Worm (Caenorhabditis elegans): ENCODE results near the gene let-23.

The let-23 gene

ce11 chrII:9211684-9212083 is 14.4 kb downstream of the let-23 start (continued):
- peak; percentile 80 for TF ChIP-seq Y48G9A.11 (GFP tag; IDR thresholded peaks at IDR 0.05)

- TF ChIP-seq nhr-102 (tag; optimal IDR thresholded peaks at IDR 0.05) (no peak), ceh-62 (tag; optimal IDR thresholded peaks at IDR 0.05) (no peak), lin-39 (tag; optimal IDR thresholded peaks at IDR 0.05) (no peak), zip-2 (tag; optimal IDR thresholded peaks at IDR 0.05) (no peak), mdl-1 (tag; optimal IDR thresholded peaks at IDR 0.05) (no peak), lin-38 (GFP tag; IDR thresholded peaks at IDR 0.05) (peak; percentile 38; the same call in 1 of the 2 replicates), unc-130 (GFP tag; optimal IDR thresholded peaks at IDR 0.05) (peak; percentile 35), hlh-30 (tag; optimal IDR thresholded peaks at IDR 0.05; ENCODE audit: insufficient read depth) (no peak), Y48G9A.11 (GFP tag; IDR thresholded peaks at IDR 0.05) (peak; percentile 69), F49E8.2 (tag; optimal IDR thresholded peaks at IDR 0.05; ENCODE audit: borderline replicate concordance) (peak; percentile 32), Y75B8A.6 (GFP tag; IDR thresholded peaks at IDR 0.05) (no peak)
These were observed 15.9 kb downstream of the let-23 start, which contains the start of gene znfx-1 for ce11 chrII:9213055-9213708. Gene znfx-1 (plus strand): TSS chrII:9213658.

ce11 chrII:9222969-9223368 is 25.7 kb downstream of the let-23 start, which contains the start of gene ZK1067.3:
Gene ZK1067.3 (plus strand): TSS chrII:9223269.
- no peak for TF ChIP-seq attf-4 (tag; optimal IDR thresholded peaks at IDR 0.05)
- no peak for TF ChIP-seq nhr-25 (tag; optimal IDR thresholded peaks at IDR 0.05; ENCODE audit: borderline replicate concordance, insufficient read depth)
- no peak for TF ChIP-seq hlh-11 (tag; optimal IDR thresholded peaks at IDR 0.05)
- TF ChIP-seq lin-38 (GFP tag; IDR thresholded peaks at IDR 0.05), result 0 out of 2 replicates have a peak, but pooled peaks have one; percentile 4
- no peak for TF ChIP-seq mdt-29 (GFP tag; IDR thresholded peaks at IDR 0.05)

- TF ChIP-seq snpc-1.2 (GFP tag; IDR thresholded peaks at IDR 0.05) (no peak), tra-1 (GFP tag; IDR thresholded peaks at IDR 0.05) (no peak), set-16 (GFP tag; IDR thresholded peaks at IDR 0.05) (peak; percentile 86), mxl-3 (GFP tag; optimal IDR thresholded peaks at IDR 0.05) (no peak), pqm-1 (tag; optimal IDR thresholded peaks at IDR 0.05) (no peak), egl-43 (GFP tag; IDR thresholded peaks at IDR 0.05) (0 out of 2 replicates have a peak, but pooled peaks have one; percentile 6), ces-1 (GFP tag; optimal IDR thresholded peaks at IDR 0.05) (no peak), T20F7.1 (GFP tag; optimal IDR thresholded peaks at IDR 0.05) (no peak), snpc-4 (tag; optimal IDR thresholded peaks at IDR 0.05) (no peak), lim-7 (GFP tag; IDR thresholded peaks at IDR 0.05) (no peak)
These were observed 29.8 kb downstream of the let-23 start, which contains the start of gene abu-14 for ce11 chrII:9227134-9227533. Gene abu-14 (minus strand): TSS chrII:9227214.

ce11 chrII:9231240-9231639 is 33.9 kb downstream of the let-23 start, which contains the start of gene gst-13:
Gene gst-13 (plus strand): TSS chrII:9231457.
- TF ChIP-seq mxl-3 (GFP tag; optimal IDR thresholded peaks at IDR 0.05) (peak; percentile 86), mdl-1 (tag; optimal IDR thresholded peaks at IDR 0.05) (peak in 1 of 2 experiments; percentile 46), D1046.2 (GFP tag; IDR thresholded peaks at IDR 0.05) (no peak), php-3 (GFP tag; IDR thresholded peaks at IDR 0.05) (peak; percentile 34; the same call in 1 of the 2 replicates), dmd-6 (GFP tag; IDR thresholded peaks at IDR 0.05) (peak; percentile 84), nhr-77 (tag; optimal IDR thresholded peaks at IDR 0.05) (peak; percentile 66), lin-38 (GFP tag; IDR thresholded peaks at IDR 0.05) (no peak), tag-97 (GFP tag; IDR thresholded peaks at IDR 0.05) (no peak), nhr-48 (tag; optimal IDR thresholded peaks at IDR 0.05) (peak; percentile 18), nhr-28 (tag; optimal IDR thresholded peaks at IDR 0.05) (peak; percentile 82), hlh-11 (tag; optimal IDR thresholded peaks at IDR 0.05) (peak; percentile 85), unc-62 (GFP tag; optimal IDR thresholded peaks at IDR 0.05 in 1 of 2) (peak in 1 of 2 experiments; percentile 35), unc-62 (tag; optimal IDR thresholded peaks at IDR 0.05) (no peak), pqm-1 (tag; optimal IDR thresholded peaks at IDR 0.05) (peak; percentile 92), nhr-102 (tag; optimal IDR thresholded peaks at IDR 0.05) (no peak), dve-1 (tag; optimal IDR thresholded peaks at IDR 0.05; ENCODE audit: insufficient read depth) (peak; percentile 74), daf-16 (GFP tag; optimal IDR thresholded peaks at IDR 0.05) (no peak), daf-16 (tag; optimal IDR thresholded peaks at IDR 0.05) (peak; percentile 84)
